Worm (Caenorhabditis elegans): ENCODE measurements around the gene F14B8.4.
A peak's percentile ranks its signal among the peaks of the same experiment; 100 is the strongest.

DNA sequence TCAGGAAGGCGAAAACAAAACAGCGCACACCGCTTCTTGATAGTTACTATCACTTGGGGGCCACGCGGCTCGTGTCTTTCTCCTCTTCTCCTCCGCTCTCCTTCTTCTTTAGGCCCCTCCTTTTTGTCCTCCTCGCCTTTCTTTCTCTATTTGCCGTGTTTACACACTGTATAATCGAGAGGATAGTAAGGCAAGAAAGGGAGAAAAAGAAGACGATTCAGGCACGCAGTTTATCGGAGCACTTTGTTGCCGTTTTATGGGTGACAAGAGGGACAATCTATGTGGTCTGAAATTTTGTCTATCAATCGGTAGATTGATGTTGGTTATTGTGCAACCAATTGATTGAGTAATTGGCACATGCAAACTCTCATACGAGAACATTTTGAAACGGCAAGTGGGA, 32.4 kb upstream of the F14B8.4 start, which contains the start of gene F14B8.6:
- TF ChIP-seq set-16 (GFP tag; IDR thresholded peaks at IDR 0.05) = no peak
- TF ChIP-seq egl-27 (tag; optimal IDR thresholded peaks at IDR 0.05) = no peak
- TF ChIP-seq lin-39 (tag; optimal IDR thresholded peaks at IDR 0.05) = no peak
- TF ChIP-seq dve-1 (tag; optimal IDR thresholded peaks at IDR 0.05; ENCODE audit: insufficient read depth) = peak; percentile 36
- no peak for TF ChIP-seq daf-12 (tag; optimal IDR thresholded peaks at IDR 0.05)
- TF ChIP-seq nhr-25 (tag; optimal IDR thresholded peaks at IDR 0.05; ENCODE audit: borderline replicate concordance, insufficient read depth) = no peak
- no peak for TF ChIP-seq unc-62 (GFP tag; optimal IDR thresholded peaks at IDR 0.05 in 1 of 2)
- no peak for TF ChIP-seq unc-62 (tag; optimal IDR thresholded peaks at IDR 0.05)
- TF ChIP-seq mep-1 (tag; optimal IDR thresholded peaks at IDR 0.05) = peak; percentile 23
- TF ChIP-seq snpc-4 (tag; optimal IDR thresholded peaks at IDR 0.05) = no peak
- no peak for TF ChIP-seq lin-13 (GFP tag; optimal IDR thresholded peaks at IDR 0.05)
- no peak for TF ChIP-seq nhr-11 (tag; optimal IDR thresholded peaks at IDR 0.05)
- peak; percentile 48 to 68 for TF ChIP-seq mdl-1 (tag; optimal IDR thresholded peaks at IDR 0.05)
